Worm (Caenorhabditis elegans): ENCODE measurements around the gene twk-36.

twk-36 gene

ce11 chrV:17767249-17767648 is 20.4 kb upstream of the twk-36 start, which contains the start of gene srh-284:
TSS of gene srh-284 (plus strand) at chrV:17767549.
- TF ChIP-seq nhr-11 (tag; optimal IDR thresholded peaks at IDR 0.05) (no peak), ztf-4 (tag; optimal IDR thresholded peaks at IDR 0.05) (no peak), nhr-12 (tag; optimal IDR thresholded peaks at IDR 0.05) (no peak), tbx-2 (tag; optimal IDR thresholded peaks at IDR 0.05) (no peak), lsy-12 (tag; optimal IDR thresholded peaks at IDR 0.05) (no peak), aly-2 (tag; optimal IDR thresholded peaks at IDR 0.05) (no peak), elt-1 (tag; optimal IDR thresholded peaks at IDR 0.05) (no peak), ztf-11 (tag; optimal IDR thresholded peaks at IDR 0.05) (no peak), nhr-23 (tag; optimal IDR thresholded peaks at IDR 0.05) (no peak), pha-4 (tag; optimal IDR thresholded peaks at IDR 0.05) (no peak), ceh-28 (tag; optimal IDR thresholded peaks at IDR 0.05) (no peak), unc-62 (GFP tag; optimal IDR thresholded peaks at IDR 0.05) (no peak), daf-12 (tag; optimal IDR thresholded peaks at IDR 0.05) (no peak), nhr-43 (tag; optimal IDR thresholded peaks at IDR 0.05; ENCODE audit: poor library complexity, severe bottlenecking) (no peak), skn-1 (tag; optimal IDR thresholded peaks at IDR 0.05) (no peak)

ce11 chrV:17765077-17765476 is 18.2 kb upstream of the twk-36 start, which contains the start of the genes C47A10.16 and srh-283:
TSS of gene C47A10.16 (minus strand) at chrV:17765177.
TSS of gene srh-283 (plus strand) at chrV:17765348.
- no peak for TF ChIP-seq pqm-1 (tag; optimal IDR thresholded peaks at IDR 0.05)
- no peak for TF ChIP-seq nhr-77 (tag; optimal IDR thresholded peaks at IDR 0.05)
- no peak for TF ChIP-seq jun-1 (tag; optimal IDR thresholded peaks at IDR 0.05)
- TF ChIP-seq ceh-82 (tag; optimal IDR thresholded peaks at IDR 0.05), result no peak
- no peak for TF ChIP-seq nhr-12 (tag; optimal IDR thresholded peaks at IDR 0.05)
- no peak for TF ChIP-seq nfya-1 (tag; optimal IDR thresholded peaks at IDR 0.05; ENCODE audit: insufficient read depth)
- TF ChIP-seq ceh-16 (tag; optimal IDR thresholded peaks at IDR 0.05), result no peak
- no peak for TF ChIP-seq skn-1 (tag; optimal IDR thresholded peaks at IDR 0.05)
- no peak for TF ChIP-seq nhr-28 (tag; optimal IDR thresholded peaks at IDR 0.05)
- no peak for TF ChIP-seq ceh-28 (tag; optimal IDR thresholded peaks at IDR 0.05)
- TF ChIP-seq ztf-11 (tag; optimal IDR thresholded peaks at IDR 0.05), result no peak
- no peak for TF ChIP-seq eor-1 (tag; optimal IDR thresholded peaks at IDR 0.05)
- TF ChIP-seq mml-1 (tag; optimal IDR thresholded peaks at IDR 0.05), result no peak
- TF ChIP-seq nhr-237 (tag; optimal IDR thresholded peaks at IDR 0.05), result no peak
- no peak for TF ChIP-seq nhr-25 (tag; optimal IDR thresholded peaks at IDR 0.05)
- TF ChIP-seq nhr-67 (tag; optimal IDR thresholded peaks at IDR 0.05), result no peak

DNA sequence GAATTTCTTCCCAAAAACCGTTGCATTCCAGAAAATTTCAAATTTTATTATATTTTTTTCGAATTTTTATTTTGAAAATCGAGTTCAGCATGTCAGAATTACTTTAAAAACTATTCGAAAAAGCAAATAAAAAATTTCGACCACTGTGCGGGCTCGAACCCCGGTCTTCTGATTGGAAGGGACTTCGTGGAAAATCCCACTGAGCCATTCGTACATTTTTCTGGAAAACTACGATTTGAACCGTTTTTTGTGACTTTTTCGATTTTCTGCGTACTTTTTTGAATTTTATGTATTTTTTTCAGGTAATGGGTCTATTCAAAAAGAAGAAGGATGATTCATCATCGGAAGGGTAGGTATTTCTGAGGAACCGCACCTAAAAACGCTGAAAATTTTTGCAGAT is 8.7 kb upstream of the twk-36 start, which contains the start of gene pgp-9:
pgp-9 (plus strand) TSS at position 301 of the 400 bp plus-strand sequence.
- no peak for TF ChIP-seq nhr-23 (tag; optimal IDR thresholded peaks at IDR 0.05)
- TF ChIP-seq ama-1 (optimal IDR thresholded peaks at IDR 0.05), result no peak
- no peak for TF ChIP-seq nhr-28 (tag; optimal IDR thresholded peaks at IDR 0.05)
- TF ChIP-seq egl-5 (tag; optimal IDR thresholded peaks at IDR 0.05), result no peak
- no peak for TF ChIP-seq eor-1 (tag; optimal IDR thresholded peaks at IDR 0.05)
- TF ChIP-seq hmg-11 (tag; optimal IDR thresholded peaks at IDR 0.05), result no peak

DNA sequence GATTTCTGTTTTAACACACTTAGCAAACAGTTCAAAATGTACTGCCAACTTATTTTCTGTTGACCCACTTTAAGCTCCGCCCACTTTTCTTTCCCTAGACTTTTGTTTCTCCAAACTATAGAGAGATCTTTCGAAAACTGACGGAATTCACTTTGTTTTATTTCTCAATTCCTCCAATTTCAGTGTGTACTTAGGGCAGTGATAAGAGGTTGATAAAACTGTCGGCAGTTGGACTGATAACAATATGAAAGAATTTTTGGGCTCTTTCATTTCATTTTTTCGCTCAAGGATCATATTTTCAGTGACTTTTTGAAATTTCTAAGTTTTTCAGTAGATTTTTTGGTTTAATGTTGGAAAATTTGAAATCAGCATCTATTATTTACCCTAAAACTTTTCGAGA is 8.1 kb upstream of the twk-36 start:
- TF ChIP-seq ztf-11 (tag; optimal IDR thresholded peaks at IDR 0.05) (no peak), elt-2 (tag; optimal IDR thresholded peaks at IDR 0.05) (peak; percentile 82), ama-1 (optimal IDR thresholded peaks at IDR 0.05) (no peak), unc-62 (GFP tag; optimal IDR thresholded peaks at IDR 0.05) (no peak), pha-4 (tag; optimal IDR thresholded peaks at IDR 0.05) (peak; percentile 31), fkh-2 (tag; optimal IDR thresholded peaks at IDR 0.05) (no peak), pqm-1 (tag; optimal IDR thresholded peaks at IDR 0.05) (peak; percentile 78), ceh-16 (tag; optimal IDR thresholded peaks at IDR 0.05) (no peak)

DNA sequence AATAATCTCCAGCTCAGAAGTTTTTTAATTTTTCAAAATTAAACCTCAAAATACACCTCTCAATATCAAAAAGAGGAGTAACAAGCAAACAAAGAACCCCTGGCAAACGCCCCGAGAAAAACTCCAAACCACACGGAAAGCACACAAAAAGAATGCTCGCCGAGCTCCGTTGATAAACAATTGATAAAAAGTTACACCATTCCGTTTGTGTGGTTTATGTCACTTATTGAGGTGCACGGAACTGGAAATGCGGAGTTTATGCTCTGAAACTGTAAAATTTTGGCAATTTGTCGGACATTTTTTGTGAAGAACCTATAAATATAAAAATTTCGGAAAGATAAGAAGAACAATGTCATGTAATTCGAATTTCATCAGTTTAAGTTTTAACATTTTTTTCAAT is 5.5 kb upstream of the twk-36 start:
- TF ChIP-seq pqm-1 (tag; optimal IDR thresholded peaks at IDR 0.05) (peak; percentile 67), ceh-16 (tag; optimal IDR thresholded peaks at IDR 0.05) (no peak), pha-4 (tag; optimal IDR thresholded peaks at IDR 0.05) (peak; percentile 46), aly-2 (tag; optimal IDR thresholded peaks at IDR 0.05) (no peak), elt-2 (tag; optimal IDR thresholded peaks at IDR 0.05) (peak; percentile 90), snpc-4 (tag; optimal IDR thresholded peaks at IDR 0.05) (no peak)

DNA sequence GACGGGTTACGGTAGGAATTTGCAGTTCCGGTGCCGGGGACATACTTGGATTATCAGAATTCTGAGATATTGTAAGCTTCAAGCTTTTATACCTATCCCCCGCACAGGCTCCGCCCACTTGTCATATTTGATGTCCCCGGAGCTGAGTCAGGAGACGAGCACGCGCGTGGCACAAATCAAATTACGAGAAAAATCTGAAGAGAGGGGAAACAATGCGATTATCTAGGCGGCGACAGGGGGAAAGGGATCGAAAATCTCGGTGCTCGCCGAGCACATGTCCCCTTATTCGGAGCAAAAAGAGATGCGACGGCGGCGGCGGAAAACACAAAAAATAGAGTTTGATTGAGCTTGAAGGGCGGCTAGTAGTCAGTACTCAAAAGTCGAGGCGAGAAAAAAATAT is 2.3 kb upstream of the twk-36 start, which contains the start of gene R12G8.1:
R12G8.1 (minus strand) TSS at position 63 of the 400 bp plus-strand sequence.
- TF ChIP-seq skn-1 (tag; optimal IDR thresholded peaks at IDR 0.05) (no peak), fkh-10 (GFP tag; optimal IDR thresholded peaks at IDR 0.05) (peak; percentile 79)

Measured in whole organism, L3 larva.